Fruit fly (Drosophila melanogaster) whole organism, embryonic: ENCODE results near the gene CG10738.

Source experiments
- CG11504 ChIP-seq: fragments of 200-800 bp; sonication (Bioruptor generic); optimal IDR thresholded peaks from 3 replicates; lab custom pipeline; 2019; ENCODE audit warnings: missing biosample characterization, mild to moderate bottlenecking, missing genetic modification characterization, moderate library complexity
- CG2199 ChIP-seq: fragments of 200-800 bp; sonication (Bioruptor generic); IDR thresholded peaks from 3 replicates; pipeline ENCODE4 v1.3.6; 2022; ENCODE audit warnings: missing biosample characterization, missing genetic modification characterization
- CG8944 ChIP-seq: fragments of 200-800 bp; sonication (Bioruptor generic); optimal IDR thresholded peaks from 3 replicates; lab custom pipeline; 2016; ENCODE audit warnings: missing biosample characterization, missing genetic modification characterization
- H2.0 ChIP-seq: fragments of 200-800 bp; sonication (Bioruptor generic); IDR thresholded peaks from 2 replicates; pipeline ENCODE4 v1.3.6; 2022; ENCODE audit warnings: missing biosample characterization, missing genetic modification characterization
- NC2α ChIP-seq: fragments of 200-800 bp; sonication (Bioruptor generic); optimal IDR thresholded peaks from 2 replicates; lab custom pipeline; 2016; ENCODE audit warnings: missing biosample characterization, missing genetic modification characterization
- knrl ChIP-seq: fragments of 200-800 bp; sonication (Bioruptor generic); IDR thresholded peaks from 3 replicates; pipeline ENCODE4 v1.3.6; 2022; ENCODE audit warnings: missing biosample characterization, missing genetic modification characterization; ENCODE audit not compliant: partially characterized antibody
- org-1 ChIP-seq: fragments of 200-800 bp; sonication (Bioruptor generic); optimal IDR thresholded peaks from 2 replicates; lab custom pipeline; 2017; ENCODE audit warnings: missing biosample characterization, missing genetic modification characterization
- pan ChIP-seq, 4 experiments: fragments of >200 bp in 3 of 4; fragments of 200-800 bp in 1 of 4; sonication (Bioruptor generic) in 1 of 4; optimal IDR thresholded peaks in 3 of 4; IDR thresholded peaks in 1 of 4; 2 replicates each; pipeline versions ENCODE4 v1.3.6 to Lab custom; 2017 to 2022; ENCODE audit warnings: missing biosample characterization in 2 of 4, missing genetic modification characterization in 2 of 4, mixed read lengths in 1 of 4

DNA sequence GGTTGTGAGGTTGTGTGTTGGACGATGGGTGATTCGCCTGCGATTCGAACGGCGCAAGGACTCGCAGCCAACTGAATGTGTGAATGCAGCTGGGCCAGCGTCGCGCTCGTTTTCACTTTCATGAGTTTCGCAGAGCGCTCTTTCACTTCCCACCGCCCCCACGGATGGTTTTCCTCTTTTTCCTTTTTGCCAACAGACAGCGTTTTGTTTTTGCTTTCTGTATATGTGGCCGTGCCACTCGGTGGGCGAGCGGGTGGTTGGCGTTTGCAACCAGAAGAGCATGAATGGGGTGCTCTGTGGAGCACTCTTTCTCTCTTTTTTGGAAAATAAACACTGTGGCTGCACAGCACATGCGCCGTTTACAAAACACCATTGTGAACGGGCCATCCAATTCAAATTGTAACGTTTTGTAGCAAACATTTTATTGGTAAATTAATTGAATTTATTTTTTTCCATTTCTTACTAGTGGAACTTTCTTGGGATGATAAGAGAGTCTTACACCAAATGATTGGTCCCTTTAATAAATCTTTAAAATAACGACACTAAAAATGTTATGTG, 15.3 kb upstream of the CG10738 start, which contains the start of gene CG10713:
- TF ChIP-seq org-1 (GFP tag; lab: Kevin White, UChicago) (no peak), CG2199 (GFP tag; lab: Robert Waterston, UW) (no peak), CG8944 (GFP tag; lab: Kevin White, UChicago) (no peak), NC2α (no peak), H2.0 (no peak), pan (optimal IDR thresholded peaks at IDR 0.05; lab: Kevin White, UChicago) (no peak), pan (GFP tag; optimal IDR thresholded peaks at IDR 0.05 in 1 of 2, IDR thresholded peaks at IDR 0.05 in 1 of 2) (no peak), knrl (GFP tag; lab: Robert Waterston, UW) (no peak), CG11504 (tag; lab: Kevin White, UChicago) (no peak)
